Worm (Caenorhabditis elegans) whole organism, L1 larva: Measurements from ENCODE around the gene ipp-5.

Source experiments
- mep-1 ChIP-seq: fragments of 150-350 bp; optimal IDR thresholded peaks from 2 replicates; lab custom pipeline; 2014; ENCODE audit warnings: missing biosample characterization, missing genetic modification characterization
- nhr-11 ChIP-seq: fragments of 150-350 bp; optimal IDR thresholded peaks from 2 replicates; lab custom pipeline; 2014; ENCODE audit warnings: missing biosample characterization, missing genetic modification characterization
- nhr-76 ChIP-seq: sonication (generic microtip); optimal IDR thresholded peaks from 2 replicates; lab custom pipeline; 2017; ENCODE audit warnings: missing biosample characterization, missing genetic modification characterization
- pag-3 ChIP-seq: sonication (generic microtip); optimal IDR thresholded peaks from 2 replicates; lab custom pipeline; 2017; ENCODE audit warnings: missing genetic modification characterization, mild to moderate bottlenecking, missing compliant biosample characterization, antibody characterized with exemption, borderline replicate concordance; ENCODE audit not compliant: insufficient read depth
- snpc-4 ChIP-seq: fragments of 150-350 bp; optimal IDR thresholded peaks from 2 replicates; lab custom pipeline; 2014; ENCODE audit warnings: missing biosample characterization, missing genetic modification characterization
- unc-62 ChIP-seq: fragments of 150-350 bp; optimal IDR thresholded peaks from 2 replicates; lab custom pipeline; 2014; ENCODE audit warnings: missing biosample characterization, missing genetic modification reagents, missing genetic modification characterization
- ztf-4 ChIP-seq: fragments of 150-350 bp; optimal IDR thresholded peaks from 2 replicates; lab custom pipeline; 2014; ENCODE audit warnings: missing biosample characterization, missing genetic modification characterization

- no peak for TF ChIP-seq mep-1
- TF ChIP-seq pag-3 (tag; lab: Kevin White, UChicago), result no peak
- no peak for TF ChIP-seq snpc-4 (tag; lab: Kevin White, UChicago)
- no peak for TF ChIP-seq ztf-4 (tag; lab: Kevin White, UChicago)
- TF ChIP-seq unc-62 (GFP tag; lab: Kevin White, UChicago), result no peak
- no peak for TF ChIP-seq nhr-11 (tag; lab: Kevin White, UChicago)
- TF ChIP-seq nhr-76, result no peak
Measured at ce11 chrX:6031169-6031568, at the start of gene ipp-5.
